Worm (Caenorhabditis elegans) whole organism, L4/young adult: ENCODE data around the gene F36G9.3.

ENCODE experiments used
- W03F9.2 ChIP-seq: fragments of 150-350 bp; optimal IDR thresholded peaks from 2 replicates; lab custom pipeline; 2014; ENCODE audit warnings: missing biosample characterization, missing genetic modification characterization
- dao-5 ChIP-seq: sonication (generic microtip); optimal IDR thresholded peaks from 2 replicates; lab custom pipeline; 2016; ENCODE audit warnings: missing genotype, missing genetic modification characterization, moderate library complexity, missing compliant biosample characterization
- him-1 ChIP-seq: sonication (generic microtip); optimal IDR thresholded peaks from 2 replicates; lab custom pipeline; 2016; ENCODE audit warnings: missing genotype, missing genetic modification reagents, missing genetic modification characterization, missing compliant biosample characterization

DNA sequence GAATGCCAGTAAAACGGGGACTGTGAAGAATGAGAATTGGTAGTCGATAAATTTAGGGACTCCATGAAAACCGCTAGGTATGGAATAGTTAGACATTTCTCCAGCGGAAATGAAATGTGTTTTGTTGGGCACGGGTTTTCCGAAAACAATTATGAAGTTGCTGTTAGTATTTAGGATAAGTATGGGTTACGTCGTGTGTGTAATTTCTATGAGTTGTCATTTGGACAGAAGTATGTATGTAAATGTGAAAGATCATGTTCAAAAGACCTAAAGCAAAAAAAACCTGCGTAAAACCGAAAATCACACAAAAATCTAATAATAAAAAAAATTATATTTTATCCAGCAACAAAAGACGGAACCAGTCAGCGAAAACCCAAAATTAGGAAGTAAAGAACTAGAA lies 15.3 kb downstream of the F36G9.3 start, which contains the start of gene sru-23:
- TF ChIP-seq him-1 (no peak), W03F9.2 (tag; lab: Kevin White, UChicago) (no peak), dao-5 (no peak)
